Fruit fly (Drosophila melanogaster) whole organism, adult: ENCODE data around the gene CG4691.

ENCODE experiments used
- CG11617 ChIP-seq: fragments of 200-800 bp; sonication (Bioruptor generic); optimal IDR thresholded peaks from 2 replicates; lab custom pipeline; 2017; ENCODE audit warnings: mild to moderate bottlenecking, missing biosample characterization, missing genetic modification reagents, missing genetic modification characterization
- CG14711 ChIP-seq: fragments of 200-800 bp; sonication (Bioruptor generic); optimal IDR thresholded peaks from 2 replicates; lab custom pipeline; 2018; ENCODE audit warnings: missing biosample characterization, mild to moderate bottlenecking, missing genetic modification characterization, moderate library complexity
- CG1620 ChIP-seq: fragments of 200-800 bp; sonication (Bioruptor generic); optimal IDR thresholded peaks from 2 replicates; lab custom pipeline; 2016; ENCODE audit warnings: missing biosample characterization, missing genetic modification characterization
- CG5204 ChIP-seq: fragments of 200-800 bp; sonication (Bioruptor generic); optimal IDR thresholded peaks from 2 replicates; lab custom pipeline; 2016; ENCODE audit warnings: missing biosample characterization, missing genetic modification characterization
- CG7045 ChIP-seq: fragments of 200-800 bp; sonication (Bioruptor generic); optimal IDR thresholded peaks from 2 replicates; lab custom pipeline; 2017; ENCODE audit warnings: missing biosample characterization, mild to moderate bottlenecking, missing genetic modification characterization
- CG7101 ChIP-seq: fragments of 200-800 bp; sonication (Bioruptor generic); optimal IDR thresholded peaks from 2 replicates; lab custom pipeline; 2018; ENCODE audit warnings: missing biosample characterization, mild to moderate bottlenecking, missing genetic modification characterization, moderate library complexity
- Crg-1 ChIP-seq: fragments of 200-800 bp; sonication (Bioruptor generic); optimal IDR thresholded peaks from 2 replicates; lab custom pipeline; 2016; ENCODE audit warnings: missing biosample characterization, missing genetic modification characterization
- Hr96 ChIP-seq: fragments of 200-800 bp; sonication (Bioruptor generic); optimal IDR thresholded peaks from 2 replicates; lab custom pipeline; 2016; ENCODE audit warnings: missing biosample characterization, missing genetic modification characterization
- Mnt ChIP-seq: fragments of 200-800 bp; sonication (Bioruptor generic); optimal IDR thresholded peaks from 2 replicates; lab custom pipeline; 2016; ENCODE audit warnings: missing biosample characterization, mild to moderate bottlenecking, missing genetic modification characterization
- cic ChIP-seq: fragments of 200-800 bp; sonication (Bioruptor generic); optimal IDR thresholded peaks from 2 replicates; lab custom pipeline; 2017; ENCODE audit warnings: missing biosample characterization, mild to moderate bottlenecking, missing genetic modification characterization, moderate library complexity
- kay ChIP-seq: fragments of 200-800 bp; sonication (Bioruptor generic); peaks from one replicate; lab custom pipeline; 2016; ENCODE audit warnings: missing biosample characterization, missing genetic modification characterization, borderline replicate concordance
- ovo ChIP-seq: fragments of 200-800 bp; sonication (Bioruptor generic); optimal IDR thresholded peaks from 2 replicates; lab custom pipeline; 2016; ENCODE audit warnings: missing biosample characterization, missing genetic modification characterization
- pad ChIP-seq: fragments of 200-800 bp; sonication (Bioruptor generic); optimal IDR thresholded peaks from 3 replicates; lab custom pipeline; 2017; ENCODE audit warnings: missing biosample characterization, missing genetic modification characterization, mild to moderate bottlenecking, moderate library complexity, missing genetic modification reagents
- toe ChIP-seq: fragments of 200-800 bp; sonication (Bioruptor generic); optimal IDR thresholded peaks from 2 replicates; lab custom pipeline; 2016; ENCODE audit warnings: missing biosample characterization, missing genetic modification characterization

dm6 chr2L:14744121-14744520 lies 16.4 kb upstream of the CG4691 start, which contains the start of gene CG42681:
- TF ChIP-seq CG7045 (no peak), Hr96 (GFP tag; lab: Kevin White, UChicago) (no peak), CG14711 (tag; lab: Kevin White, UChicago) (no peak), CG1620 (GFP tag; lab: Kevin White, UChicago) (no peak), cic (GFP tag; lab: Kevin White, UChicago) (no peak), ovo (no peak), kay (no peak), pad (GFP tag; lab: Kevin White, UChicago) (no peak), Crg-1 (GFP tag; lab: Kevin White, UChicago) (no peak), CG11617 (GFP tag; lab: Kevin White, UChicago) (no peak), toe (GFP tag; lab: Kevin White, UChicago) (no peak), CG5204 (GFP tag; lab: Kevin White, UChicago) (no peak), Mnt (GFP tag; lab: Kevin White, UChicago) (no peak), CG7101 (tag; lab: Kevin White, UChicago) (no peak)
